Fruit fly (Drosophila melanogaster) whole organism, wandering third instar larva: Measurements from ENCODE around the gene RhoGAP18B.

ENCODE experiments used
- Dfd ChIP-seq: fragments of >200 bp; optimal IDR thresholded peaks from 2 replicates; lab custom pipeline; 2017; ENCODE audit warnings: missing biosample characterization, missing genetic modification characterization
- Hnf4 ChIP-seq: fragments of 200-800 bp; sonication (Bioruptor generic); optimal IDR thresholded peaks from 2 replicates; lab custom pipeline; 2016; ENCODE audit warnings: missing biosample characterization, mild to moderate bottlenecking, missing genetic modification characterization
- Hr78 ChIP-seq: fragments of >200 bp; optimal IDR thresholded peaks from 2 replicates; lab custom pipeline; 2017; ENCODE audit warnings: missing biosample characterization, missing genetic modification characterization
- Myc ChIP-seq: fragments of >200 bp; optimal IDR thresholded peaks from 2 replicates; lab custom pipeline; 2017
- N ChIP-seq: fragments of >200 bp; optimal IDR thresholded peaks from 2 replicates; lab custom pipeline; 2018; ENCODE audit warnings: missing biosample characterization, missing external identifiers, missing genetic modification characterization
- br ChIP-seq: fragments of 200-800 bp; sonication (Bioruptor generic); optimal IDR thresholded peaks from 2 replicates; lab custom pipeline; 2016; ENCODE audit warnings: missing biosample characterization, missing genetic modification characterization

dm6 chrX:19163446-19163845 is 3.4 kb downstream of the RhoGAP18B start:
- no peak for TF ChIP-seq Hr78 (GFP tag; lab: Kevin White, UChicago)
- no peak for TF ChIP-seq N (GFP tag; lab: Kevin White, UChicago)
- TF ChIP-seq Dfd (GFP tag; lab: Kevin White, UChicago) = no peak
- no peak for TF ChIP-seq br
- TF ChIP-seq Myc (lab: Kevin White, UChicago) = no peak
- no peak for TF ChIP-seq Hnf4 (GFP tag; lab: Kevin White, UChicago)
